Worm (Caenorhabditis elegans): ENCODE results near the gene ugt-64.

The ugt-64 gene

DNA sequence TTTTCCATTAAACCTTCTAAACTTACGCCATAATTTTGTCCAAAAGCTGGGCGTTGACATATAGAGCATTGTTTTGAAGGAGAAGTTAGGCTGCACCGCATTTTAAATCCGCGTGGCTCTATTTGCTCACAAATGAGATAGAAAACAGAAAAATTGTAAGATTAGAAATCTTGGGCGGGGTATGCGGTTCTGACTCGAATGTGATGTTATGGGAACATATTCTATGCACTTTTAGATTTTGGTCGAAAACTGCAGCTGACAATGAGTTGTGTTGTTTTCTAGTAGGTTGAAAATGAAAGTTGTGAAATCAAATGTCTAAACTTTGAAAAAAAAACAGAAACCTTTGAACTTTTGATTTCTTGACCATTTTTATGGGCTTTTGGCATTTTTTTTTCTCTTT is 37.2 kb upstream of the ugt-64 start, which contains the start of gene nhr-222:
TSS of gene nhr-222 (minus strand) at position 101 of the 400 bp plus-strand sequence.
- TF ChIP-seq crh-2 (tag; optimal IDR thresholded peaks at IDR 0.05) (no peak), blmp-1 (tag; optimal IDR thresholded peaks at IDR 0.05; ENCODE audit: insufficient read depth) (no peak), nhr-77 (tag; optimal IDR thresholded peaks at IDR 0.05) (no peak), fos-1 (tag; optimal IDR thresholded peaks at IDR 0.05) (no peak), unc-55 (GFP tag; optimal IDR thresholded peaks at IDR 0.05) (no peak), nhr-11 (tag; optimal IDR thresholded peaks at IDR 0.05) (no peak), elt-1 (tag; optimal IDR thresholded peaks at IDR 0.05) (no peak), Y55F3AM.14 (GFP tag; optimal IDR thresholded peaks at IDR 0.05) (no peak), sma-3 (GFP tag; optimal IDR thresholded peaks at IDR 0.05) (no peak), gmeb-1 (tag; optimal IDR thresholded peaks at IDR 0.05) (no peak), sem-4 (tag; optimal IDR thresholded peaks at IDR 0.05) (no peak), lin-13 (GFP tag; optimal IDR thresholded peaks at IDR 0.05) (no peak), mdl-1 (tag; optimal IDR thresholded peaks at IDR 0.05) (no peak), nhr-129 (tag; optimal IDR thresholded peaks at IDR 0.05) (no peak)

DNA sequence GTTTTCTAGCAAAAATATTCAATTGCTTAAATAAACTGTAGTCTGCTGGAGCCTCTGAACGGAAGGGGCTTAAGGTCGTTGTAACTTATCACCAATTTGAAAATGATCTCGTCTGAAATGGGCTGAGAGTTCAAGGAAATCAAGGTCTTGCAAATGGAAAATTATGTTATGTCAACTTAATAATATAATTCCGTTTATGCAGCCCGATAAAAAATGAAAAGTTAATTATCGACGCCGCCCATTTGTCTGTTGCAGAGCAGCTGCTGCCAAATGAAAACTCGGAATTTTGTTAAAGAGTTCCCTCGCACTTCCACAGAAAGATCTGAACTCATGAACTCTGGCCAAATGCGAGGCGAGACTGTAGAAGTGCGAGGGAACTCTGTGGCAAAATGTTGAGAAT is 35.0 kb upstream of the ugt-64 start, which contains the start of gene srbc-67:
TSS of gene srbc-67 (minus strand) at position 101 of the 400 bp plus-strand sequence.
- no peak for TF ChIP-seq ztf-1 (GFP tag; conservative IDR thresholded peaks at IDR 0.05)
- no peak for TF ChIP-seq lin-13 (GFP tag; optimal IDR thresholded peaks at IDR 0.05)
- TF ChIP-seq nhr-25 (tag; optimal IDR thresholded peaks at IDR 0.05) = no peak

DNA sequence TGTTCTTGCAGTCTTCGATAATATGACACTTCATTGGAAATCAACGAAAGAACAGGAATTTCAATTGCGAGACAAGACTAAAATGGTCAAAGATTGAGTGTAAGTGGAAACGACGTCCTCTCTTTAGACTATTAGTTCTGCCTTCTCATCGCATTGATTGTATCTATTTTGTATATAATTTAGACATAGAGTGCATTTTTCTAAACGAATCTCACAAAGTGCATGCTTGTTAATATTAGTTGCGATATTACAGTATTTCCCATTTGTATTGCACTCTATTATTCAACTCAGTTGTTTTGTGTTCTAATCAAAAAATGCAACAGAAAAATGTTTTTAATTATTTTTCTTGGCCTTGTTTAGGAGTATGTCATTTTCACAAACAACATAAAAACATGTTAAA is 32.2 kb upstream of the ugt-64 start, which contains the start of gene nhr-93:
TSS of gene nhr-93 (minus strand) at position 101 of the 400 bp plus-strand sequence.
- TF ChIP-seq unc-39 (tag; optimal IDR thresholded peaks at IDR 0.05) = no peak
- no peak for TF ChIP-seq skn-1 (tag; optimal IDR thresholded peaks at IDR 0.05)
- TF ChIP-seq ama-1 (optimal IDR thresholded peaks at IDR 0.05) = no peak
- no peak for TF ChIP-seq alr-1 (tag; optimal IDR thresholded peaks at IDR 0.05)
- no peak for TF ChIP-seq nhr-129 (tag; optimal IDR thresholded peaks at IDR 0.05)
- TF ChIP-seq fos-1 (tag; optimal IDR thresholded peaks at IDR 0.05) = no peak
- no peak for TF ChIP-seq nhr-10 (tag; optimal IDR thresholded peaks at IDR 0.05)
- no peak for TF ChIP-seq Y55F3AM.14 (GFP tag; optimal IDR thresholded peaks at IDR 0.05)
- TF ChIP-seq peb-1 (tag; optimal IDR thresholded peaks at IDR 0.05) = no peak
- no peak for TF ChIP-seq sma-3 (GFP tag; optimal IDR thresholded peaks at IDR 0.05)
- no peak for TF ChIP-seq nhr-21 (tag; optimal IDR thresholded peaks at IDR 0.05)
- TF ChIP-seq nhr-237 (tag; optimal IDR thresholded peaks at IDR 0.05) = no peak
- TF ChIP-seq mbf-1 (tag; optimal IDR thresholded peaks at IDR 0.05) = no peak
- no peak for TF ChIP-seq ZK546.5 (tag; optimal IDR thresholded peaks at IDR 0.05)
- TF ChIP-seq dmd-4 (tag; optimal IDR thresholded peaks at IDR 0.05) = no peak
- TF ChIP-seq snpc-4 (tag; optimal IDR thresholded peaks at IDR 0.05) = no peak

DNA sequence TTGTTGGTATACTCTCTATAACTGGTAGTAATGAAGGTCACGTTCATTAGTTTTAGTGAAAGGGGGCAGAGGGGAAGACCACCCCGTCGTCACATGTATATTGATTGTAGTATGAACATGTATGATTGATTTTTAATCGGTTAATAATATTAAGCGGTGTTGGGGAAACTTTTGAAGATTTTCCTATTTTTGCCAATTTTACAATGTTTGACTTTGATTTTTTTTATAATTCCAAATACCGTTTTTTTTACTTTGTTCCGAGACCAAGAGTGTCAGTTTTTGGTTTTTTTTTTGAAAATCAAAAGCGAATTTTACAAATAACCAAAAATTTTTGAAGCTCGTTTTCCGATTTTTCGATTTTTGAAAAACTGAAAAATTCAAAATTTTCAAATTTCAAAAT is 29.1 kb upstream of the ugt-64 start, which contains the start of gene nhr-221:
TSS of gene nhr-221 (minus strand) at position 101 of the 400 bp plus-strand sequence.
- TF ChIP-seq crh-2 (tag; optimal IDR thresholded peaks at IDR 0.05) (no peak), lin-13 (GFP tag; optimal IDR thresholded peaks at IDR 0.05) (no peak), ZK546.5 (tag; optimal IDR thresholded peaks at IDR 0.05) (no peak), dmd-4 (tag; optimal IDR thresholded peaks at IDR 0.05) (no peak), sma-3 (GFP tag; optimal IDR thresholded peaks at IDR 0.05) (no peak), unc-55 (GFP tag; optimal IDR thresholded peaks at IDR 0.05) (no peak), mbf-1 (tag; optimal IDR thresholded peaks at IDR 0.05) (no peak), nhr-25 (tag; optimal IDR thresholded peaks at IDR 0.05) (no peak), ama-1 (optimal IDR thresholded peaks at IDR 0.05) (no peak), nhr-237 (tag; optimal IDR thresholded peaks at IDR 0.05) (no peak), lsy-2 (tag; optimal IDR thresholded peaks at IDR 0.05) (no peak)

DNA sequence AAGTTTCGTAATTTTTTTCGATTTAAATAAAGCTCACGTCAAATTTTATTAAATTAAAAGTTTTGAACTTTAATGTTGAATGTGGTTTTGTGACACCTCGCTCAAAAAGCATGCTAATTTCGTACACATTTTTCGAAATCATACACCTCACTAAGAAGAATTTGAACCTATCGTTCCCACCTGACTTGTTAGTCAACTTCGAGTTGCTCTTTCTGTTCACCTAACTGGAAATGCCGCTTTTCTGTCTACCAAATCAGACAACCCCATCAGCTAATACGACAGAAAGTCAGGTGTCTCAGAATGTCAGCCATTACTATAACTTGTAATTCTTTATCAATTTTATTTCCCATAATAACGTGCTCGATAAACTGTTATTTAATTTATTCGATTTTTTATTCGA is 24.3 kb upstream of the ugt-64 start, which contains the start of gene srbc-66:
TSS of gene srbc-66 (plus strand) at position 301 of the 400 bp plus-strand sequence.
- no peak for TF ChIP-seq lin-11 (tag; optimal IDR thresholded peaks at IDR 0.05)
- no peak for TF ChIP-seq lin-13 (GFP tag; optimal IDR thresholded peaks at IDR 0.05)
- TF ChIP-seq sma-9 (GFP tag; optimal IDR thresholded peaks at IDR 0.05) = no peak
- TF ChIP-seq sma-9 (tag; optimal IDR thresholded peaks at IDR 0.05) = no peak
- no peak for TF ChIP-seq nhr-11 (tag; optimal IDR thresholded peaks at IDR 0.05)
- no peak for TF ChIP-seq dmd-4 (tag; optimal IDR thresholded peaks at IDR 0.05)

DNA sequence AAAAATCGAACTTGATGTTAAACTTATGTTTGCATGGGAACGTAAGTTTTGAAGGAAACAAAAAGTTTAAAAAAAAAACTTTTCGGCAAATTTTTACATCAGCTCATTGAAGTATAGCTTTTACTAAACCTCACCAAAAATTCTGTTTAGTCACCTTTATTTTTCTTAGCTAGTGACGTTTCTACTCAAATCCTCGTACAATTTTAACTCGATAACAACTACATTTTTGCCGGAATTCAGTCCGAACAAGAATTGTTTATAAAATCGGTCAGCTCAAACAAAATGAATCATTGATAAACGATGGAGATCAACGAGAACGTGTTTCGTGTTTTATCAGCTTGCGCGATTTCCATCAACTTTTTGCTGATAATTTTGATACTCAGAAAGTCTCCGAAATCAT is 20.7 kb upstream of the ugt-64 start, which contains the start of gene str-260:
TSS of gene str-260 (plus strand) at position 301 of the 400 bp plus-strand sequence.
- no peak for TF ChIP-seq alr-1 (tag; optimal IDR thresholded peaks at IDR 0.05)
- TF ChIP-seq lin-39 (tag; optimal IDR thresholded peaks at IDR 0.05) = no peak
- TF ChIP-seq nhr-6 (tag; optimal IDR thresholded peaks at IDR 0.05) = no peak
- no peak for TF ChIP-seq nhr-21 (tag; optimal IDR thresholded peaks at IDR 0.05)
- TF ChIP-seq snpc-4 (tag; optimal IDR thresholded peaks at IDR 0.05) = no peak
- no peak for TF ChIP-seq ZK546.5 (tag; optimal IDR thresholded peaks at IDR 0.05)
- no peak for TF ChIP-seq skn-1 (tag; optimal IDR thresholded peaks at IDR 0.05)
- no peak for TF ChIP-seq ztf-4 (tag; optimal IDR thresholded peaks at IDR 0.05)
- TF ChIP-seq egl-27 (tag; optimal IDR thresholded peaks at IDR 0.05) = no peak
- TF ChIP-seq nhr-10 (tag; optimal IDR thresholded peaks at IDR 0.05) = no peak
- no peak for TF ChIP-seq lsy-2 (tag; optimal IDR thresholded peaks at IDR 0.05)
- TF ChIP-seq F13H6.1 (tag; optimal IDR thresholded peaks at IDR 0.05) = no peak
- TF ChIP-seq blmp-1 (tag; optimal IDR thresholded peaks at IDR 0.05; ENCODE audit: insufficient read depth) = no peak
- no peak for TF ChIP-seq elt-1 (tag; optimal IDR thresholded peaks at IDR 0.05)
- no peak for TF ChIP-seq mab-5 (tag; optimal IDR thresholded peaks at IDR 0.05)

All from whole organism, L2 larva.